Worm (Caenorhabditis elegans) whole organism, L4/young adult: ENCODE results near the gene str-156.

Experiments
- W03F9.2 ChIP-seq: fragments of 150-350 bp; optimal IDR thresholded peaks from 2 replicates; lab custom pipeline; 2014; ENCODE audit warnings: missing biosample characterization, missing genetic modification characterization
- dao-5 ChIP-seq: sonication (generic microtip); optimal IDR thresholded peaks from 2 replicates; lab custom pipeline; 2016; ENCODE audit warnings: missing genotype, missing genetic modification characterization, moderate library complexity, missing compliant biosample characterization
- him-1 ChIP-seq: sonication (generic microtip); optimal IDR thresholded peaks from 2 replicates; lab custom pipeline; 2016; ENCODE audit warnings: missing genotype, missing genetic modification reagents, missing genetic modification characterization, missing compliant biosample characterization

DNA sequence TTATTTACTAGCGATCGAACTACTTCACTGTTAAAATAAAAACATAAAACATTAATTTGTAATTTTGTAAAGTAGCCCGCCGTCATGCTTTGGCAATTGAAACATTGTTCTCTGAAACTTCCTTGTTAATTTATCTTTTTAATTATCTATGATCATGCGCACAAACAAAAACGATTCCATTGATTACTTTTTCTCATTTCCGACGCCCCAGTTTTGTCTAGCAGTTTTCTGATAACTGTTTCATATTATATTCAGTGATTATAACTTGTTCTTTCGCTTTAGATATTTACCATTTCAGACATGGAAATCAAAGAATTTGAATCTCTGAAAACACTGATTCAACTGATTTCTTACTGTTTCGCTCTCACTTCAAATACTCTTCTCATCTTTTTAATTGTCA, 36.1 kb upstream of the str-156 start, which contains the start of gene str-170:
- TF ChIP-seq him-1 (tag; lab: Kevin White, UChicago) (no peak), W03F9.2 (tag; lab: Kevin White, UChicago) (no peak), dao-5 (tag; lab: Kevin White, UChicago) (no peak)
